Worm (Caenorhabditis elegans) whole organism, mixed stage, embryonic: ENCODE results near the gene M03F8.5.

Source experiments
- M03D4.4 ChIP-seq: sonication (generic microtip); optimal IDR thresholded peaks from 2 replicates; lab custom pipeline; 2017; ENCODE audit warnings: mild to moderate bottlenecking, missing genetic modification characterization, missing compliant biosample characterization
- bed-3 ChIP-seq: fragments of 200-800 bp; sonication (Bioruptor generic); optimal IDR thresholded peaks from 3 replicates; lab custom pipeline; 2018; ENCODE audit warnings: mild to moderate bottlenecking, missing genetic modification characterization, moderate library complexity, missing compliant biosample characterization
- blmp-1 ChIP-seq: fragments of 150-350 bp; optimal IDR thresholded peaks from 2 replicates; lab custom pipeline; 2014; ENCODE audit warnings: missing biosample characterization, missing genetic modification characterization
- ceh-39 ChIP-seq: fragments of 150-350 bp; optimal IDR thresholded peaks from 2 replicates; lab custom pipeline; 2014; ENCODE audit warnings: missing biosample characterization, missing genetic modification characterization
- ceh-43 ChIP-seq: fragments of 200-800 bp; sonication (Bioruptor generic); optimal IDR thresholded peaks from 2 replicates; lab custom pipeline; 2018; ENCODE audit warnings: mild to moderate bottlenecking, missing genetic modification characterization, moderate library complexity, missing compliant biosample characterization
- ceh-83 ChIP-seq: fragments of 200-800 bp; sonication (Bioruptor generic); optimal IDR thresholded peaks from 2 replicates; lab custom pipeline; 2018; ENCODE audit warnings: mild to moderate bottlenecking, missing genetic modification characterization, missing compliant biosample characterization
- ces-1 ChIP-seq: fragments of 150-350 bp; optimal IDR thresholded peaks from 2 replicates; lab custom pipeline; 2014; ENCODE audit warnings: missing biosample characterization, missing genetic modification reagents, missing genetic modification characterization
- drap-1 ChIP-seq: fragments of 200-800 bp; sonication (Bioruptor generic); optimal IDR thresholded peaks from 3 replicates; lab custom pipeline; 2018; ENCODE audit warnings: mild to moderate bottlenecking, missing genetic modification characterization, missing compliant biosample characterization
- elt-1 ChIP-seq: sonication (generic microtip); optimal IDR thresholded peaks from 2 replicates; lab custom pipeline; 2017; ENCODE audit warnings: missing genetic modification characterization, mild to moderate bottlenecking, missing compliant biosample characterization, antibody characterized with exemption, moderate library complexity, borderline replicate concordance; ENCODE audit not compliant: insufficient read depth
- elt-3 ChIP-seq: fragments of 150-350 bp; optimal IDR thresholded peaks from 2 replicates; lab custom pipeline; 2014; ENCODE audit warnings: missing biosample characterization, missing genetic modification characterization
- flh-1 ChIP-seq: fragments of 200-800 bp; sonication (Bioruptor generic); optimal IDR thresholded peaks from 2 replicates; lab custom pipeline; 2018; ENCODE audit warnings: mild to moderate bottlenecking, missing genetic modification characterization, moderate library complexity, missing compliant biosample characterization
- ham-2 ChIP-seq: fragments of 200-800 bp; sonication (Bioruptor generic); optimal IDR thresholded peaks from 2 replicates; lab custom pipeline; 2018; ENCODE audit warnings: mild to moderate bottlenecking, missing genetic modification characterization, missing compliant biosample characterization
- hlh-1 ChIP-seq: fragments of 150-350 bp; optimal IDR thresholded peaks from 2 replicates; lab custom pipeline; 2014; ENCODE audit warnings: missing biosample characterization, missing genetic modification reagents, missing genetic modification characterization
- lin-13 ChIP-seq: fragments of 150-350 bp; optimal IDR thresholded peaks from 2 replicates; lab custom pipeline; 2014; ENCODE audit warnings: missing biosample characterization, missing genetic modification characterization
- mab-5 ChIP-seq: fragments of 150-350 bp; optimal IDR thresholded peaks from 2 replicates; lab custom pipeline; 2014; ENCODE audit warnings: missing biosample characterization, missing genetic modification characterization
- mls-2 ChIP-seq: sonication (generic microtip); optimal IDR thresholded peaks from 2 replicates; lab custom pipeline; 2016; ENCODE audit warnings: mild to moderate bottlenecking, missing genetic modification characterization, moderate library complexity, missing compliant biosample characterization
- nhr-12 ChIP-seq: fragments of 150-350 bp; optimal IDR thresholded peaks from 2 replicates; lab custom pipeline; 2014; ENCODE audit warnings: missing biosample characterization, missing genetic modification characterization
- nhr-2 ChIP-seq: fragments of 150-350 bp; optimal IDR thresholded peaks from 2 replicates; lab custom pipeline; 2014; ENCODE audit warnings: missing biosample characterization, missing genetic modification characterization
- nhr-237 ChIP-seq: fragments of 150-350 bp; optimal IDR thresholded peaks from 2 replicates; lab custom pipeline; 2014; ENCODE audit warnings: missing biosample characterization, missing genetic modification characterization
- nhr-28 ChIP-seq: fragments of 150-350 bp; optimal IDR thresholded peaks from 2 replicates; lab custom pipeline; 2014; ENCODE audit warnings: missing biosample characterization, missing genetic modification characterization
- pha-4 ChIP-seq: fragments of 150-350 bp; optimal IDR thresholded peaks from 2 replicates; lab custom pipeline; 2018; ENCODE audit warnings: missing biosample characterization, missing genetic modification reagents, missing genetic modification characterization
- sem-2 ChIP-seq: fragments of 200-800 bp; sonication (Bioruptor generic); optimal IDR thresholded peaks from 2 replicates; lab custom pipeline; 2018; ENCODE audit warnings: mild to moderate bottlenecking, missing genetic modification characterization, missing compliant biosample characterization
- snpc-4 ChIP-seq: fragments of 150-350 bp; optimal IDR thresholded peaks from 2 replicates; lab custom pipeline; 2014; ENCODE audit warnings: missing biosample characterization, missing genetic modification characterization
- sptf-1 ChIP-seq: sonication (generic microtip); optimal IDR thresholded peaks from 2 replicates; lab custom pipeline; 2017; ENCODE audit warnings: mild to moderate bottlenecking, missing genetic modification characterization, moderate library complexity, missing compliant biosample characterization
- tbx-8 ChIP-seq: fragments of 200-800 bp; sonication (Bioruptor generic); optimal IDR thresholded peaks from 2 replicates; lab custom pipeline; 2018; ENCODE audit warnings: mild to moderate bottlenecking, missing genetic modification characterization, moderate library complexity, missing compliant biosample characterization
- unc-120 ChIP-seq: sonication (generic microtip); optimal IDR thresholded peaks from 2 replicates; lab custom pipeline; 2017; ENCODE audit warnings: missing genetic modification characterization, missing compliant biosample characterization; ENCODE audit not compliant: poor library complexity, severe bottlenecking
- unc-39 ChIP-seq: fragments of 150-350 bp; optimal IDR thresholded peaks from 2 replicates; lab custom pipeline; 2014; ENCODE audit warnings: missing biosample characterization, missing genetic modification characterization
- unc-62 ChIP-seq: fragments of 150-350 bp; optimal IDR thresholded peaks from 2 replicates; lab custom pipeline; 2014; ENCODE audit warnings: missing biosample characterization, missing genetic modification reagents, missing genetic modification characterization
- zip-8 ChIP-seq: fragments of 150-350 bp; optimal IDR thresholded peaks from 2 replicates; lab custom pipeline; 2014; ENCODE audit warnings: missing biosample characterization, missing genetic modification characterization
- ztf-11 ChIP-seq: fragments of 150-350 bp; optimal IDR thresholded peaks from 2 replicates; lab custom pipeline; 2014; ENCODE audit warnings: missing biosample characterization, missing genetic modification characterization

The M03F8.5 gene

ce11 chrV:5964658-5965178, 28.1 kb upstream of the M03F8.5 start:
- TF ChIP-seq nhr-12 (tag; lab: Kevin White, UChicago): no peak
- no peak for TF ChIP-seq drap-1
- peak; percentile 52 for TF ChIP-seq unc-120 (tag; lab: Kevin White, UChicago)
- peak; percentile 49 for TF ChIP-seq unc-62 (GFP tag; lab: Kevin White, UChicago)
- TF ChIP-seq elt-1 (tag; lab: Kevin White, UChicago): no peak

- no peak for TF ChIP-seq elt-1 (tag; lab: Kevin White, UChicago)
- TF ChIP-seq ceh-43 (GFP tag; lab: Kevin White, UChicago): no peak
- peak; percentile 47 for TF ChIP-seq ces-1 (GFP tag; lab: Kevin White, UChicago)
- no peak for TF ChIP-seq unc-62 (GFP tag; lab: Kevin White, UChicago)
- no peak for TF ChIP-seq bed-3 (GFP tag; lab: Kevin White, UChicago)
Measured at ce11 chrV:5963696-5964095, 27.1 kb upstream of the M03F8.5 start, which contains the start of gene pcm-1. pcm-1 (minus strand) TSS chrV:5963882.

- TF ChIP-seq lin-13 (tag; lab: Kevin White, UChicago) (no peak), ceh-83 (no peak), ztf-11 (no peak), ceh-43 (GFP tag; lab: Kevin White, UChicago) (no peak), elt-3 (tag; lab: Kevin White, UChicago) (no peak), mls-2 (no peak), ces-1 (GFP tag; lab: Kevin White, UChicago) (peak; percentile 71), unc-120 (tag; lab: Kevin White, UChicago) (no peak), nhr-28 (no peak)
Measured at ce11 chrV:5963092-5963491, 26.5 kb upstream of the M03F8.5 start.

- no peak for TF ChIP-seq unc-39 (tag; lab: Kevin White, UChicago)
- TF ChIP-seq flh-1: no peak
- no peak for TF ChIP-seq nhr-2
- TF ChIP-seq tbx-8: no peak
- TF ChIP-seq unc-120 (tag; lab: Kevin White, UChicago): no peak
- TF ChIP-seq hlh-1 (tag; lab: Kevin White, UChicago): no peak
- TF ChIP-seq nhr-12 (tag; lab: Kevin White, UChicago): no peak
- no peak for TF ChIP-seq elt-3 (tag; lab: Kevin White, UChicago)
- TF ChIP-seq sem-2 (GFP tag; lab: Kevin White, UChicago): no peak
- no peak for TF ChIP-seq ceh-39 (tag; lab: Kevin White, UChicago)
- TF ChIP-seq drap-1: no peak
- no peak for TF ChIP-seq ceh-43 (GFP tag; lab: Kevin White, UChicago)
- no peak for TF ChIP-seq lin-13 (tag; lab: Kevin White, UChicago)
- no peak for TF ChIP-seq ceh-83
- TF ChIP-seq, all 35 proteins: peak for 0
Measured at ce11 chrV:5961516-5961915, 24.9 kb upstream of the M03F8.5 start, which contains the start of gene mcp-1. mcp-1 (plus strand) TSS chrV:5961807.

ce11 chrV:5955627-5956026, 19.0 kb upstream of the M03F8.5 start:
- TF ChIP-seq ces-1 (GFP tag; lab: Kevin White, UChicago) (peak; percentile 69), mab-5 (tag; lab: Kevin White, UChicago) (no peak)
- TF ChIP-seq, all 35 proteins: peak for 1

ce11 chrV:5954747-5955146, 18.2 kb upstream of the M03F8.5 start, which contains the start of gene M03F8.6:
M03F8.6 (minus strand) TSS chrV:5954847.
- no peak for TF ChIP-seq tbx-8
- TF ChIP-seq nhr-28: no peak
- TF ChIP-seq nhr-237 (tag; lab: Kevin White, UChicago): no peak
- TF ChIP-seq M03D4.4 (tag; lab: Kevin White, UChicago): no peak
- no peak for TF ChIP-seq ceh-39 (tag; lab: Kevin White, UChicago)
- no peak for TF ChIP-seq blmp-1 (tag; lab: Kevin White, UChicago)
- TF ChIP-seq bed-3 (GFP tag; lab: Kevin White, UChicago): no peak
- no peak for TF ChIP-seq ham-2
- TF ChIP-seq drap-1: no peak
- TF ChIP-seq elt-1 (tag; lab: Kevin White, UChicago): no peak
- no peak for TF ChIP-seq ceh-43 (GFP tag; lab: Kevin White, UChicago)
- no peak for TF ChIP-seq elt-3 (tag; lab: Kevin White, UChicago)
- no peak for TF ChIP-seq pha-4
- no peak for TF ChIP-seq sem-2 (GFP tag; lab: Kevin White, UChicago)
- no peak for TF ChIP-seq sptf-1 (tag; lab: Kevin White, UChicago)
- TF ChIP-seq snpc-4 (tag; lab: Kevin White, UChicago): no peak
- no peak for TF ChIP-seq zip-8 (tag; lab: Kevin White, UChicago)
